Worm (Caenorhabditis elegans) whole organism, early embryonic: Measurements from ENCODE around the gene F59A6.3.

Source experiments
- B0310.2 ChIP-seq: sonication (generic microtip); optimal IDR thresholded peaks from 2 replicates; lab custom pipeline; 2016; ENCODE audit warnings: mild to moderate bottlenecking, missing genetic modification characterization, missing compliant biosample characterization
- F13C5.2 ChIP-seq: sonication (generic microtip); optimal IDR thresholded peaks from 2 replicates; lab custom pipeline; 2017; ENCODE audit warnings: mild to moderate bottlenecking, missing genetic modification characterization, inconsistent platforms, missing compliant biosample characterization
- aly-1 ChIP-seq: sonication (generic microtip); optimal IDR thresholded peaks from 2 replicates; lab custom pipeline; 2016; ENCODE audit warnings: missing genetic modification characterization, missing compliant biosample characterization
- ama-1 ChIP-seq: fragments of 150-350 bp; optimal IDR thresholded peaks from 2 replicates; lab custom pipeline; 2014
- ceh-13 ChIP-seq: fragments of 200-800 bp; sonication (Bioruptor generic); optimal IDR thresholded peaks from 2 replicates; lab custom pipeline; 2018; ENCODE audit warnings: mild to moderate bottlenecking, missing genetic modification characterization, missing compliant biosample characterization
- ceh-36 ChIP-seq: sonication (generic microtip); optimal IDR thresholded peaks from 2 replicates; lab custom pipeline; 2016; ENCODE audit warnings: missing genetic modification characterization, inconsistent platforms, missing compliant biosample characterization
- ets-7 ChIP-seq: sonication (generic microtip); optimal IDR thresholded peaks from 2 replicates; lab custom pipeline; 2016; ENCODE audit warnings: missing genotype, missing genetic modification characterization, missing compliant biosample characterization
- flt-1 ChIP-seq: fragments of 200-800 bp; sonication (Bioruptor generic); IDR thresholded peaks from 2 replicates; pipeline ENCODE4 v1.3.6; 2022; ENCODE audit warnings: missing genetic modification characterization, missing compliant biosample characterization
- hmbx-1 ChIP-seq: sonication (generic microtip); optimal IDR thresholded peaks from 2 replicates; lab custom pipeline; 2016; ENCODE audit warnings: mild to moderate bottlenecking, missing genetic modification characterization, missing compliant biosample characterization
- hmg-4 ChIP-seq: fragments of 200-800 bp; sonication (Bioruptor generic); optimal IDR thresholded peaks from 2 replicates; lab custom pipeline; 2018; ENCODE audit warnings: mild to moderate bottlenecking, missing genetic modification characterization, missing compliant biosample characterization
- hnd-1 ChIP-seq: sonication (generic microtip); optimal IDR thresholded peaks from 2 replicates; lab custom pipeline; 2016; ENCODE audit warnings: missing genetic modification characterization, missing compliant biosample characterization
- pes-1 ChIP-seq: fragments of 200-800 bp; sonication (Bioruptor generic); IDR thresholded peaks from 2 replicates; pipeline ENCODE4 v1.3.6; 2022; ENCODE audit warnings: missing genetic modification reagents, missing genetic modification characterization, missing compliant biosample characterization
- scrt-1 ChIP-seq: fragments of 200-800 bp; sonication (Bioruptor generic); IDR thresholded peaks from 2 replicates; pipeline ENCODE4 v1.3.6; 2022; ENCODE audit warnings: missing genetic modification characterization, missing compliant biosample characterization
- sea-1 ChIP-seq: fragments of 200-800 bp; sonication (Bioruptor generic); conservative IDR thresholded peaks from 2 replicates; pipeline ENCODE4 v1.3.6; 2022; ENCODE audit warnings: missing genetic modification characterization, missing compliant biosample characterization
- tbx-11 ChIP-seq: fragments of 200-800 bp; sonication (Bioruptor generic); IDR thresholded peaks from 2 replicates; pipeline ENCODE4 v1.3.6; 2022; ENCODE audit warnings: missing genetic modification characterization, missing compliant biosample characterization
- tbx-37 ChIP-seq: fragments of 200-800 bp; sonication (Bioruptor generic); conservative IDR thresholded peaks from 2 replicates; pipeline ENCODE4 v1.3.6; 2022; ENCODE audit warnings: missing genetic modification reagents, missing genetic modification characterization, missing compliant biosample characterization
- tra-4 ChIP-seq: sonication (generic microtip); optimal IDR thresholded peaks from 2 replicates; lab custom pipeline; 2017; ENCODE audit warnings: missing genetic modification characterization, missing compliant biosample characterization

F59A6.3 gene

DNA sequence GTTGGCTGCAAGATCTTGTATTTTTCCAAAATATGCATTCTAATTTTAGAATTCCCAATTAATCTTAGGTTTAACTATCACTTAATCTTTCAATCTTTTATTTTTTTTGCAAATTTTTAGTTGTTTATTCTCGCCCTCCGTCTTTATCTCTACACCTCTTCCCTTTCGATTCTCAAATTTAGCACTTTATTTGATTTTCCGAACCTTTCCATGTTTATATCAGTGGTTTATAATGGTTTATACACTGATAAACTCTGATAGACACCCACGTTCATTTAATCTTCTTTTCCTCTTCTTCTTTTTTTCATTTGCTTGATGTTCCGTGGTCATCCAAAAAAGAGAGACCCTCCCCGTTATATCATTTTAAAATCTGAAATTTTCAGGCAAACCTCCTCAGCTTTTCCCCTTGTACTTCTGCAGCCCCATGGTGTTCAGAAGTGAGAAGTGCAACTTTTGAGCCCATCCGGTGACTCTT, 14.3 kb downstream of the F59A6.3 start, which contains the start of the genes nsy-1 and F59A6.13:
Gene nsy-1 (plus strand): TSS at position 377 of the 475 bp plus-strand sequence.
Gene F59A6.13 (plus strand): TSS at position 425 of the 475 bp plus-strand sequence.
- TF ChIP-seq hnd-1 (tag; lab: Kevin White, UChicago), result no peak
- no peak for TF ChIP-seq hmg-4 (GFP tag; lab: Kevin White, UChicago)
- no peak for TF ChIP-seq pes-1 (GFP tag; lab: Robert Waterston, UW)
- no peak for TF ChIP-seq ceh-13 (GFP tag; lab: Kevin White, UChicago)
- TF ChIP-seq F13C5.2, result no peak
- no peak for TF ChIP-seq tra-4 (tag; lab: Kevin White, UChicago)
- no peak for TF ChIP-seq ets-7 (tag; lab: Kevin White, UChicago)
- no peak for TF ChIP-seq sea-1 (GFP tag; lab: Robert Waterston, UW)
- no peak for TF ChIP-seq tbx-11 (GFP tag; lab: Robert Waterston, UW)
- no peak for TF ChIP-seq hmbx-1

DNA sequence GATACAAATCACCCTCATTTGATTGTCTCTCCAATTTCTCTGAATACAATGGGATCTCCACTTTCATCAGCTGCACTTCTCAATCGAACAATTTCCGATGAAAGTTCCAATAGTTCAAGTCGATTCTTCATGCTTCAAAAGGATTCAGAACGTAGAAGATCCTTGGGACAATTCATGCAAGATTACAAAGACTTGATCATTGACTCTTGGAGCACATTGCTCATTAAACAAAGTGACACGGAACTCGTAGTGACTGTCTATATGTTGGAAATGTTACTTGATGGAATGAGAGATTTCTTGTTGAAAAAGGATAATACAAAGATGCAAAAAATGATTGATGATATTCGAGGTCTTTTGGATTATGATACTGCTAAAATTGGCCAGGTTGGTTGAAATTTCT, 19.8 kb downstream of the F59A6.3 start:
- TF ChIP-seq hnd-1 (tag; lab: Kevin White, UChicago) (no peak), ama-1 (lab: Kevin White, UChicago) (no peak), ceh-13 (GFP tag; lab: Kevin White, UChicago) (no peak), aly-1 (no peak), ceh-36 (tag; lab: Kevin White, UChicago) (no peak), sea-1 (GFP tag; lab: Robert Waterston, UW) (no peak), hmg-4 (GFP tag; lab: Kevin White, UChicago) (no peak), ets-7 (tag; lab: Kevin White, UChicago) (no peak)

DNA sequence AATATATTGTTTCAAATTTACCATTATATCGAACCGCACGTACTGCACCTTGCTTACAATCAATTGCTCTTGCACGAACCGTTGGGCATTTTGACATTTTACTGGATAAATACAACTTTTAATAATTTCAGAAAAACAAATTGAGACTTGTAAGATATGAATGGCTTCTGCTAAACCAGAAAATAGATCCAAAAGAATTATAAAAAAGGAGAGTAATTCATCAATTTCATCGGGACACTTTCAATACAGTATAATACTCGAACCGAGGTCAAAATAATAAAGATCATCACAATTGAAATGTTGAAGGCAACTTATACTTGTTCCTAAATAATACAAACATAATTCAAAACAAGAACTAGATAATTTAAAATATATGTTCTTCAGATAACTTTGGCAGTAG, 23.5 kb downstream of the F59A6.3 start, which contains the start of gene wdr-83:
Gene wdr-83 (minus strand): TSS at position 101 of the 400 bp plus-strand sequence.
- TF ChIP-seq flt-1 (GFP tag; lab: Robert Waterston, UW), result no peak
- TF ChIP-seq aly-1, result no peak
- TF ChIP-seq tbx-37 (GFP tag; lab: Robert Waterston, UW), result no peak
- TF ChIP-seq ceh-36 (tag; lab: Kevin White, UChicago), result no peak
- no peak for TF ChIP-seq scrt-1 (GFP tag; lab: Robert Waterston, UW)
- TF ChIP-seq hmg-4 (GFP tag; lab: Kevin White, UChicago), result no peak
- TF ChIP-seq ceh-13 (GFP tag; lab: Kevin White, UChicago), result no peak
- no peak for TF ChIP-seq tbx-11 (GFP tag; lab: Robert Waterston, UW)
- no peak for TF ChIP-seq B0310.2 (tag; lab: Kevin White, UChicago)
- TF ChIP-seq pes-1 (GFP tag; lab: Robert Waterston, UW), result no peak
- TF ChIP-seq sea-1 (GFP tag; lab: Robert Waterston, UW), result no peak
- no peak for TF ChIP-seq F13C5.2
- no peak for TF ChIP-seq tra-4 (tag; lab: Kevin White, UChicago)
- no peak for TF ChIP-seq hmbx-1
- TF ChIP-seq hnd-1 (tag; lab: Kevin White, UChicago), result no peak
- no peak for TF ChIP-seq ets-7 (tag; lab: Kevin White, UChicago)

DNA sequence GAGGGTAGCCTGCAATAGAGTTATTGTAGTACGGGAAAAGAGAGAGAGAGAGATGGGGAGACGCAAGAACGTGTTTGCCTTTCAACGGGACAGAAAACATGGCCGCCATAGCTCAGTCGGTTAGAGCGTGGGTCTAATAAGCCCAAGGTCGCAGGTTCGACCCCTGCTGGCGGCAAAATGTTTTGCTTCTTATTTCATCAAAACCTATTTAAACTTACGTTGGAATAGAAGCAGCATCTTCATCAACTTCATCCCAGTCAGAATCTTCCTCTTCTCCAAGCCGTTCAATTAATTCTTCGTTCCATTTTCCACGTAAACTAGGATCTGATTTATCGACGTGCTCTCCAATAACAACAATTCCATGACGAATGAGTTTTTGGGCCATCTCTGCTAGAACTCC, 24.5 kb downstream of the F59A6.3 start:
- TF ChIP-seq tbx-11 (GFP tag; lab: Robert Waterston, UW), result peak; percentile 94
- TF ChIP-seq hnd-1 (tag; lab: Kevin White, UChicago), result peak; percentile 79
- TF ChIP-seq sea-1 (GFP tag; lab: Robert Waterston, UW), result peak; percentile 92
- TF ChIP-seq ceh-13 (GFP tag; lab: Kevin White, UChicago), result peak; percentile 77
- TF ChIP-seq aly-1, result peak; percentile 96
- TF ChIP-seq ama-1 (lab: Kevin White, UChicago), result peak; percentile 74
- peak; percentile 91 for TF ChIP-seq ets-7 (tag; lab: Kevin White, UChicago)
- peak; percentile 81 for TF ChIP-seq tra-4 (tag; lab: Kevin White, UChicago)
- TF ChIP-seq hmbx-1, result peak; percentile 83
- TF ChIP-seq B0310.2 (tag; lab: Kevin White, UChicago), result peak; percentile 94
- peak; percentile 95 for TF ChIP-seq scrt-1 (GFP tag; lab: Robert Waterston, UW)
- peak; percentile 98 for TF ChIP-seq hmg-4 (GFP tag; lab: Kevin White, UChicago)
- TF ChIP-seq F13C5.2, result peak; percentile 97
- peak; percentile 91 for TF ChIP-seq flt-1 (GFP tag; lab: Robert Waterston, UW)
- TF ChIP-seq pes-1 (GFP tag; lab: Robert Waterston, UW), result peak; percentile 96
- TF ChIP-seq tbx-37 (GFP tag; lab: Robert Waterston, UW), result peak; percentile 94
- peak; percentile 92 for TF ChIP-seq ceh-36 (tag; lab: Kevin White, UChicago)

DNA sequence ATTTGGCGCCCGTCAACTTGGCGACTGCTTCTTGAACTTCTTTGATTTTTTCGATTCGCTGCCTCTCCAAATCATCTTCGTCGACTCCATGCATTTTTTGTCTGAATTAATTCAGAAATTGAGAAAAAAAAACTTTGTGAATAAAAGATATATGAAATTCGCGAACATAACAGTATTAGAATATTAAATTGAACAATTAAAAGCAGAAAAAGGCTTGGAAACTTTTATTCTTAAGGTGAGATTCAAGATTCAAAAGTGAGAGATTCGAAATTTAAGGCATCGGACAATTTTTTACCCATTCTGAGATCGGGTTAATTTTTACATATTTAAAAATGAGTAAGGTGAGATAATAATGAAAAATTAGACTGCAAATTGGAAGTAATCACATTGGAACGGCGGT, 25.8 kb downstream of the F59A6.3 start, which contains the start of gene F33G12.3:
Gene F33G12.3 (minus strand): TSS at position 101 of the 400 bp plus-strand sequence.
- no peak for TF ChIP-seq tbx-11 (GFP tag; lab: Robert Waterston, UW)
- no peak for TF ChIP-seq ets-7 (tag; lab: Kevin White, UChicago)
- TF ChIP-seq aly-1, result no peak
- no peak for TF ChIP-seq ama-1 (lab: Kevin White, UChicago)
- TF ChIP-seq B0310.2 (tag; lab: Kevin White, UChicago), result no peak
- TF ChIP-seq pes-1 (GFP tag; lab: Robert Waterston, UW), result no peak
- TF ChIP-seq ceh-36 (tag; lab: Kevin White, UChicago), result no peak
- TF ChIP-seq scrt-1 (GFP tag; lab: Robert Waterston, UW), result no peak
- TF ChIP-seq hmbx-1, result no peak
- no peak for TF ChIP-seq F13C5.2
- TF ChIP-seq tra-4 (tag; lab: Kevin White, UChicago), result no peak
- no peak for TF ChIP-seq hmg-4 (GFP tag; lab: Kevin White, UChicago)
- TF ChIP-seq sea-1 (GFP tag; lab: Robert Waterston, UW), result no peak
- TF ChIP-seq flt-1 (GFP tag; lab: Robert Waterston, UW), result no peak
- TF ChIP-seq hnd-1 (tag; lab: Kevin White, UChicago), result no peak
- TF ChIP-seq ceh-13 (GFP tag; lab: Kevin White, UChicago), result no peak
- no peak for TF ChIP-seq tbx-37 (GFP tag; lab: Robert Waterston, UW)

DNA sequence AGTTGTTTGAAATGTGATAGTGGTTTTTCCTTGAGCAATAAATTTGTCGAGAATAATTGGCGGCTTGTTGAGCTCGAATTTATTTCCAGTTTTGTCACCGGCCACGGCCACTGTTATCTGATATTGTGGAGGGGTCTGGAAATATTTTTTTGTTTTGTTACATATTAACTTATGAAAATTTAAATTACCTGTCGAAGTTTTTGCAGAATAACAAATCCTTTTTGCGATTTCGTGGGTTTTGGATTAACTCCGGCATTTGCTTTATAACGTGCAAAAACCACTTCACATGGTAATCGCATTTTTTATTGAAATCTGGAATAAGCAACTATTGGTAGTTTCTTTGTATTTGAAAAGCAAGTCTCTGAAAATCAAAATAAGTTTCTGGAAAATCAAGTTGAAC, 28.0 kb downstream of the F59A6.3 start, which contains the start of gene lrr-1:
Gene lrr-1 (minus strand): TSS at position 312 of the 400 bp plus-strand sequence.
- no peak for TF ChIP-seq flt-1 (GFP tag; lab: Robert Waterston, UW)
- no peak for TF ChIP-seq ama-1 (lab: Kevin White, UChicago)

DNA sequence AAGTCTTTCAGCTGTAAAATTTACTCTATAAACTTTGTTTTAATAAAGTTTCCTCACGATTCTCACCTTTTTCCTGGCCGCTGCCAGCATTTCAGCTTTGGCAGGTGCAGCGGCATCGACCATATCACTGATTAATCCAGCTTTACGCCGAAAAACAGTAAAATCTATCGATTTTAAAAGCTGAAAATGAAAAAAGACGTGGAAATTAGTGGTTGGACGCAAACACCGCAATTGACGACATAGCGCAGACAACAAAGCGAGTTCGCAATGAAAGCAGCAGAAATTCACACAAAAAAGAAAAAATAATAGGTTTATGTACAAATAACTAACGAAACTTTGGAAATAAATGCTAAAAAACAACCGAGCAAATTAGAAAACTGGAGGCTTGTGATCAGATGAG, 31.8 kb downstream of the F59A6.3 start, which contains the start of gene golg-2:
Gene golg-2 (minus strand): TSS at position 180 of the 400 bp plus-strand sequence.
- TF ChIP-seq hmbx-1, result no peak
